Fruit fly (Drosophila melanogaster): ENCODE results near the gene Elp1.
A peak's percentile ranks its signal among the peaks of the same experiment; 100 is the strongest.

Elp1 gene

DNA sequence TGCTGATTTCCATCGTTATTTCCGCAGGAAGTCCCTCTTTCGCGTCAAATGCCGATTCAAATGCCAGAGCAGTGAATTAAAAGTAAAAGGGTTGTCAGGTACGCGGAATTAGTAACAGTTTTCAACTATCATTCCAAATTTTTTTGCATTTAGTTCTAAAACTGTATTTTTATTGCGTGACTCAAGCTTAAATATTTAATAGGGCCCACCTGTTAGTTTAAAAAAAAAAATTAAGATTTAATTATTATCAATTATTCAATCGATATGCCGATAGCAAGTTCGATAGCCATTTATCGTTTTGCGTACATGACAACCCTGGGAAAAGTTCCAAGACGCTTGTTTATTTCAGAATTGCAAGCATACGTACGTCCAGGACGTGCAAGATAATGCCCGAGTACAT, 27.7 kb upstream of the Elp1 start, which contains the start of gene CG14711 (continued):
- peak; percentile 83 for TF ChIP-seq Mad (GFP tag; optimal IDR thresholded peaks at IDR 0.05)
- TF ChIP-seq Hey (tag; optimal IDR thresholded peaks at IDR 0.05): no peak
- TF ChIP-seq CG15696 (tag; optimal IDR thresholded peaks at IDR 0.05): peak; percentile 85
- peak; percentile 73 for TF ChIP-seq CG12744 (GFP tag; optimal IDR thresholded peaks at IDR 0.05)
- TF ChIP-seq Dfd (GFP tag; optimal IDR thresholded peaks at IDR 0.05): no peak
- TF ChIP-seq Doc3 (GFP tag; IDR thresholded peaks at IDR 0.05; ENCODE audit: partially characterized antibody): peak; percentile 79
- peak; percentile 20 for TF ChIP-seq gcm2 (GFP tag; optimal IDR thresholded peaks at IDR 0.05)
- TF ChIP-seq jing (GFP tag; optimal IDR thresholded peaks at IDR 0.05): no peak
- peak; percentile 79 for TF ChIP-seq ap (GFP tag; IDR thresholded peaks at IDR 0.05)
- TF ChIP-seq vvl (GFP tag; IDR thresholded peaks at IDR 0.05): peak; percentile 93
- no peak for TF ChIP-seq pita (GFP tag; optimal IDR thresholded peaks at IDR 0.05)
- TF ChIP-seq PHDP (tag; optimal IDR thresholded peaks at IDR 0.05): peak; percentile 90
- peak; percentile 82 for TF ChIP-seq Mrtf (GFP tag; IDR thresholded peaks at IDR 0.05)
- no peak for TF ChIP-seq CG11696 (GFP tag; IDR thresholded peaks at IDR 0.05)
- TF ChIP-seq pzg (GFP tag; optimal IDR thresholded peaks at IDR 0.05): peak; percentile 54
- TF ChIP-seq CG1832 (GFP tag; optimal IDR thresholded peaks at IDR 0.05): no peak
- peak; percentile 73 for TF ChIP-seq CG10959 (GFP tag; IDR thresholded peaks at IDR 0.05)
- peak; percentile 65 for TF ChIP-seq sens-2 (GFP tag; IDR thresholded peaks at IDR 0.05)
- TF ChIP-seq gro (GFP tag; optimal IDR thresholded peaks at IDR 0.05): peak; percentile 43
- peak; percentile 79 for TF ChIP-seq esg (GFP tag; conservative IDR thresholded peaks at IDR 0.05)
- peak; percentile 75 for TF ChIP-seq CG10209 (GFP tag; optimal IDR thresholded peaks at IDR 0.05)
- TF ChIP-seq CG10543 (GFP tag; optimal IDR thresholded peaks at IDR 0.05): peak; percentile 81
- peak; percentile 93 for TF ChIP-seq CG12391 (tag; optimal IDR thresholded peaks at IDR 0.05)
- no peak for TF ChIP-seq sqz (GFP tag; optimal IDR thresholded peaks at IDR 0.05)
- TF ChIP-seq sug (tag; optimal IDR thresholded peaks at IDR 0.05): peak; percentile 86
- peak; percentile 83 for TF ChIP-seq ara (GFP tag; IDR thresholded peaks at IDR 0.05)
- TF ChIP-seq CG15073 (GFP tag; optimal IDR thresholded peaks at IDR 0.05): peak; percentile 64
- peak; percentile 80 for TF ChIP-seq ems (GFP tag; optimal IDR thresholded peaks at IDR 0.05)
- TF ChIP-seq CoRest (tag; optimal IDR thresholded peaks at IDR 0.05): peak; percentile 91
- peak; percentile 84 for TF ChIP-seq tin (GFP tag; optimal IDR thresholded peaks at IDR 0.05)
- TF ChIP-seq Tbp (GFP tag; optimal IDR thresholded peaks at IDR 0.05): no peak
- no peak for TF ChIP-seq CG12769 (tag; optimal IDR thresholded peaks at IDR 0.05)
- TF ChIP-seq croc (GFP tag; conservative IDR thresholded peaks at IDR 0.05): peak; percentile 52; the same call in 2 of the 3 replicates
- no peak; the same call in 1 of the 2 replicates for TF ChIP-seq dati (GFP tag; IDR thresholded peaks at IDR 0.05)
- TF ChIP-seq E2f2 (GFP tag; IDR thresholded peaks at IDR 0.05): peak; percentile 81
- TF ChIP-seq CG6272 (GFP tag; IDR thresholded peaks at IDR 0.05): peak; percentile 77
- TF ChIP-seq CG8281 (tag; optimal IDR thresholded peaks at IDR 0.05): no peak
- TF ChIP-seq CG9817 (tag; optimal IDR thresholded peaks at IDR 0.05): peak; percentile 89
- TF ChIP-seq CG4282 (GFP tag; optimal IDR thresholded peaks at IDR 0.05): no peak
- TF ChIP-seq CG9932 (GFP tag; IDR thresholded peaks at IDR 0.05): peak; percentile 92
- peak; percentile 0 for TF ChIP-seq CG10274 (GFP tag; optimal IDR thresholded peaks at IDR 0.05)
- peak; percentile 77 for TF ChIP-seq stc (GFP tag; IDR thresholded peaks at IDR 0.05)
- peak; percentile 89 for TF ChIP-seq CG32532 (GFP tag; IDR thresholded peaks at IDR 0.05)
- TF ChIP-seq CG3847 (GFP tag; IDR thresholded peaks at IDR 0.05): peak; percentile 87
- peak; percentile 98 for TF ChIP-seq CG18764 (GFP tag; optimal IDR thresholded peaks at IDR 0.05)
- TF ChIP-seq Abd-B (GFP tag; optimal IDR thresholded peaks at IDR 0.05): peak; percentile 91
- TF ChIP-seq Drgx (GFP tag; IDR thresholded peaks at IDR 0.05): peak; percentile 67
- peak; percentile 81 for TF ChIP-seq CG6689 (GFP tag; IDR thresholded peaks at IDR 0.05)
- peak; percentile 73 for TF ChIP-seq bbx (GFP tag; IDR thresholded peaks at IDR 0.05; ENCODE audit: partially characterized antibody)
- TF ChIP-seq CG11398 (GFP tag; optimal IDR thresholded peaks at IDR 0.05): peak; percentile 35
- peak; percentile 78 for TF ChIP-seq H15 (GFP tag; IDR thresholded peaks at IDR 0.05)
- TF ChIP-seq sr (GFP tag; IDR thresholded peaks at IDR 0.05): no peak
